Fruit fly (Drosophila melanogaster) S2 (cell line): Measurements from ENCODE around the gene CG12025.

Experiments used
- CG8478 ChIP-seq: fragments of >200 bp; optimal IDR thresholded peaks from 2 replicates; lab custom pipeline; 2018
- CTCF ChIP-seq, 2 experiments: fragments of >200 bp; optimal IDR thresholded peaks; 2 replicates each; lab custom pipeline; 2018

The CG12025 gene

DNA sequence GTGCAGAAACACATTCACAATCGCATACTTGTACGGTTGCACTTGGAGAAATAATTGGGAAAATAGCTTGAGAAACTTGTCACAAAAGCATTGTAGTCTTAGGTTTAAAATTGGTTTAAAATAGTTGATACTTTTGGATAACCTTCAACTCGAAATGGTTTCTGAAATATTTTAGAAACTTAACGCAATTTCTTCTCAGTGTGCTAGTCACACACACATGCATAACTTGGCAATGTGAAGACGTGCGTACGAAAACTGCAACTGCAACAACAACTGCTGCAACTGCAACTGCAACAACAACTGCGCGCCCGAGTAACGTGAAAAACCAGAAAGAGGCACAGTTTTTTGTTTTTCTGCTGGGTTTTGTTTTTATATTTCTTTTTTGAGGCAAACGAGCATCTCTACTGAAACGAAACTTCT is 20.9 kb downstream of the CG12025 start:
- TF ChIP-seq CG8478 (lab: Kevin White, UChicago): no peak
- TF ChIP-seq CTCF (optimal IDR thresholded peaks at IDR 0.05; lab: Kevin White, UChicago): no peak

DNA sequence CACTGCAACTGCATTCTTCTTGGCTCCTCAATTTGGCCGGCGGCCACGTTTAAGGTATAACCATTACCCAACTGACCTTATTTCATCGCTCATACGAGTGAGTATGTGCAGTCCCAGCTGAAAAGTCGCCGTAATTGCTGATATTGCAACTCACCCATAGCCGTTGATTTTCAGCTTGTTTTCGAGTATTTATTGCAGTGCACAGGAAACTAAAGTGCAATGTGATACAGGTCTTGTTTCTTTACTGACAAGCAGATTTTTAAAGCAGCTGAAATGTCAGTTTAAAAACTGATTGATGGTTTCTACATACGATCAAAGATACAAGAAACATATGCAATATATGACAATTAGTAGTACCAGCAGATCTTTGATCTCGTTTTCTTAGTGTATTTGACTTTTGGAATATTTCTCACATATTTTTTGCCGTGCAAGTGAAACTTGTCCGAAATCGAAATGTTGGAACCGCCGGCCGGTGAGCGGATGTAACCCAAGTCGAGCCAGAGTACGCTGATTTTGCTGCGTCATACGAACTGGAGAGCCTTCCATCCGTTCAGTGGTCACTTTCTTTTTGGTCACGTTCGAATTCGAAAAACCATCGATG is 22.8 kb downstream of the CG12025 start:
- TF ChIP-seq CTCF (optimal IDR thresholded peaks at IDR 0.05; lab: Kevin White, UChicago) (no peak), CG8478 (lab: Kevin White, UChicago) (no peak)

dm6 chr3L:1890941-1891340 is 25.7 kb downstream of the CG12025 start:
- no peak for TF ChIP-seq CG8478 (lab: Kevin White, UChicago)
- peak; percentile 59 to 73 for TF ChIP-seq CTCF (optimal IDR thresholded peaks at IDR 0.05; lab: Kevin White, UChicago)

- TF ChIP-seq CTCF (optimal IDR thresholded peaks at IDR 0.05; lab: Kevin White, UChicago) (no peak), CG8478 (lab: Kevin White, UChicago) (no peak)
Observed at dm6 chr3L:1891914-1892313, 26.7 kb downstream of the CG12025 start.

DNA sequence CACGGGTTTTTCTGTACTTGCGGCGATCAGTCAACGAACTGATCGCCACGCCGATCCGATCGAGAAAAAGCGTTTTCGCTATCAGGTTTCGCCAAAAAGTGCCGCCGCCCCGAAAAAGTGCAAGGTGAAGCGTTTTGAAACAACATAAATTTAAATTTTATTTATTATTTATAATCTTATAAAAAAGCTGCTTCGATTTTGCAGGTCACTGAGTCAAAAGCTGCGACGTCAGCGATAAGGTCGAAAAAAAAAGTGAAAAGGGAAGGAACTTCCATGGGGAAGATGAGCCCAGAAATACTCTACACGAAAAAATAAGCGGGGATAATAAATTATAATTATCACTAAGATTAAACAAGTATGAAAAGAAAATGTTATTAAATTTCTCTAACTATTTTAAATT is 32.5 kb downstream of the CG12025 start:
- no peak for TF ChIP-seq CG8478 (lab: Kevin White, UChicago)
- TF ChIP-seq CTCF (optimal IDR thresholded peaks at IDR 0.05; lab: Kevin White, UChicago): no peak

dm6 chr3L:1899616-1900015 is 34.4 kb downstream of the CG12025 start:
- TF ChIP-seq CTCF (optimal IDR thresholded peaks at IDR 0.05; lab: Kevin White, UChicago) (no peak), CG8478 (lab: Kevin White, UChicago) (no peak)

DNA sequence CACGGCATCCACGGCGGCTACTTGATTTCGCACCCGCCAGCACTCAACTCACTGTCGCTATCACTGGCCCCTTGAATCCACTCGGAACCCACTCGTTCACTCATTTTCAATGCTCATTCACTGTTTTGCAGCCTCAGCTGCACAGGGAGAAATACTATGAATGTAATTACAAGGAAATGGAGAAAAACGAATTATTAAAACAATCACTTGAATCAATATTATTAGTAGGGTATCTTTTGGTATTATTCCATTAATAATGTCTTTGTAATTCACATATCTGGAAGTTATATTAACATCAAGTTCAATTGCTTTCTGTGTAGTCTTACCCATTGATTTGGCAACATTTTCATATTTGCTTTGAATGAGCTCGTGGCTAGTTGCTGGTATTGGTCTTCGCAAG is 35.4 kb downstream of the CG12025 start:
- no peak for TF ChIP-seq CTCF (optimal IDR thresholded peaks at IDR 0.05; lab: Kevin White, UChicago)
- TF ChIP-seq CG8478 (lab: Kevin White, UChicago): no peak

- TF ChIP-seq CG8478 (lab: Kevin White, UChicago) (no peak), CTCF (optimal IDR thresholded peaks at IDR 0.05; lab: Kevin White, UChicago) (no peak)
Observed at dm6 chr3L:1904440-1904839, 39.2 kb downstream of the CG12025 start.

- TF ChIP-seq CTCF (optimal IDR thresholded peaks at IDR 0.05; lab: Kevin White, UChicago): no peak
- TF ChIP-seq CG8478 (lab: Kevin White, UChicago): no peak
Observed at dm6 chr3L:1905273-1905672, 40.0 kb downstream of the CG12025 start.

DNA sequence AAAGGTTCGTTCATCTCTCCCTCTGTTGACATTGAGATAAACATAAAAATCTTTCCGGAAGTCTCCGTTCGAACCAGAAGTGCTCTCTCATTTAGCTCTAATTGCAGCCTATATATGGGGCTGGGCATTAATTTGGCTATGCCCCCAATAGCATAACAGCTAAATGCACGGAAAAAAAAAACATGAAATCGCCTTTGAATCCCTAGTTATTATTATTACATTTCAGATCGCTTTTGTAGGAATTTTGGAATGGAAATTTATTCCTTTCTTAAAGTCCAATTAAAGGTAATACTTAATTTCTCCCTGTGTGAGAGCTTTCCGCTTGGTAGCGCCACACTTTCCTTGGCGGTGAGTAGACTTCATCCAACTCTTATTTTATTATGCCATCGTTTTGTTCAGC is 41.0 kb downstream of the CG12025 start:
- TF ChIP-seq CTCF (optimal IDR thresholded peaks at IDR 0.05; lab: Kevin White, UChicago): no peak
- TF ChIP-seq CG8478 (lab: Kevin White, UChicago): no peak

DNA sequence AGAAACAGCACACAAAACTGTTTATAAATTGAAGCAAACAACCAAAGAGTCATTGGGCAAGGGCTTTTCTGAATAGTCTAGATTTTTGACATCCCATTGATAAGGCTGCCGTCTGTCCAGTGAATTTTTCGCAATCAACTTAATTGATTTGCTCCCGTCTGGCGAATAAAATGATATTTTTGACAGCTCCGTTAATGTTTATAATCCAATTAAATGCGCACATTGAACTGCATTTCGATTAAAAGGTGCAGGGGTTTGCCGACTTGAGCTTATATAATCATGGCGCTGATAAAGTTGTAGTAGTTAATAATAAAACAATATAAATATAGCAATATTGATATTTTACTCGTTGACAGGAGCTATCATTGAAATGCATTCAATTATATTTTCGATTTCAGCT is 43.8 kb downstream of the CG12025 start:
- TF ChIP-seq CTCF (optimal IDR thresholded peaks at IDR 0.05; lab: Kevin White, UChicago) (no peak), CG8478 (lab: Kevin White, UChicago) (no peak)

DNA sequence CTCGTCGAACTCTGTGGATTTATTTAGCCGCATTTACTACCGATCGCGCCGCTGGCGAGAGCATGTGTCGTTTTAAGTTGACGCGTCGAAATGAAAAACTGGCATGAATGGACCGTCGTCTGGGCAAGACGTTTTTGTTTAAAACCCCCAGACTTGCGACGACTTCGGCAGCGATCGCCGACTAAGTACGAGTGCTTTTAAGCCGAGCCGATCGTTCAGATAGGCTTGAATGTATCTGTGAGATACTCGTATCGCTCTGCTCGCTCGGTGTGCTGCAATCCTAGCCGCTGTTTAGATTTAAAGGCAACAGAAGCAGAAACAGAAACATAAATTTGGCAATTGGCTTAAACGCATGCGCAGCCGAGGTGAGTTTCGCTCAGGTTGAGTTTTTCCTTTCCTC is 44.9 kb downstream of the CG12025 start, which contains the start of gene dsb:
TSS of gene dsb (minus strand) at position 91 of the 400 bp plus-strand sequence.
- TF ChIP-seq CTCF (optimal IDR thresholded peaks at IDR 0.05; lab: Kevin White, UChicago): no peak
- TF ChIP-seq CG8478 (lab: Kevin White, UChicago): no peak

- TF ChIP-seq CTCF (optimal IDR thresholded peaks at IDR 0.05; lab: Kevin White, UChicago) (no peak), CG8478 (lab: Kevin White, UChicago) (no peak)
Observed at dm6 chr3L:1914668-1915067, 49.4 kb downstream of the CG12025 start.

DNA sequence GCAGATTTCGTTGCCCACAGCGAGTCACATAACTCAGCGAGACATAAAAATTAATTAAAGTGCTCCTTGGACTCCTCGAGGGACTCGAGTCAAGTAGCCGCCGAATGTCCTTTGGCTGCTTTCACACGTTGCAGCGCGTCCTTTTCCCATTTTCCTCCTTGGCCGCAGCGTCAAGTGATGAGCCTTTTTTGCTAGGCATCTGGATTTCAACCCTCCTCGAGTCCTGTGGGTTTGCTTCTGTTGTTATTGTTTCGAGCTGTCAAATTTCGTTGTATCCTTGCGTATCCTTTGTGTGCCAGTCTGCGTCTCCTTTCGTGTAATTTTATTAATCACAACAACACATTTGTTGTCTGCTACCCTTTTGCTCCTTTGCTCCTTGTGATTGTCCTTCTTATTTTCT is 51.4 kb downstream of the CG12025 start:
- TF ChIP-seq CG8478 (lab: Kevin White, UChicago) (no peak), CTCF (optimal IDR thresholded peaks at IDR 0.05; lab: Kevin White, UChicago) (no peak)
